Worm (Caenorhabditis elegans): ENCODE measurements around the gene tag-266.

DNA sequence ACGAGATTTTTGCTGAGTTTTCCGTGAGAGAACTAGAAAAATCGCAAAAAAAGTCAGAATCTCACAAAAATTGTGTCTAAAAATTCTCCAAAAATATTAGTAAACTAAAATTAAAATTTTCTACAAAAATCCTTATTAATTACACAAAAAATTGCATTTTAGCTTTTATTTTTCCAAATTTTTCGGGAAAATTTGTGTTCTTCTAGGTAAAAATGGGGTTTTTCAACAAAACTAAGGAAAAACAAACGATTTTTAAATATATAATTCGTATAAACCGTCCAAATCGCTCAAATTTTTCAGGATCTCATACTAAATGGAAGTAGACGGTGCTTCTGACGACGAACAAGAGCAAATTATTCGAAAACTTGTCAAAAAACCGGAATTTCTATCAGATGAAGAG lies 1.7 kb upstream of the tag-266 start, which contains the start of gene W06E11.1:
- TF ChIP-seq nhr-102 (tag; optimal IDR thresholded peaks at IDR 0.05), result no peak
- no peak for TF ChIP-seq madf-9 (GFP tag; conservative IDR thresholded peaks at IDR 0.05)
- no peak for TF ChIP-seq ztf-11 (tag; optimal IDR thresholded peaks at IDR 0.05)
- TF ChIP-seq nhr-48 (tag; optimal IDR thresholded peaks at IDR 0.05), result no peak

All from whole organism, L4 larva.